Fruit fly (Drosophila melanogaster) whole organism, larva: ENCODE measurements around the gene CG14511.

ENCODE experiments used
- noc ChIP-seq: fragments of 200-800 bp; sonication (Bioruptor generic); optimal IDR thresholded peaks from 3 replicates; lab custom pipeline; 2019; ENCODE audit warnings: missing biosample characterization, mild to moderate bottlenecking, missing genetic modification characterization, moderate library complexity

Gene CG14511

dm6 chr3R:29130902-29131621, 15.6 kb downstream of the CG14511 start, which contains the start of the genes dgt6 and Vha100-1:
Gene dgt6 (minus strand): TSS chr3R:29130972.
Gene Vha100-1 (plus strand): TSS chr3R:29131193.
- peak; percentile 16 for TF ChIP-seq noc (tag; lab: Kevin White, UChicago)

- peak; percentile 57 for TF ChIP-seq noc (tag; lab: Kevin White, UChicago)
These were observed 22.6 kb downstream of the CG14511 start for dm6 chr3R:29124128-29124527.

dm6 chr3R:29122817-29123611, 23.7 kb downstream of the CG14511 start, which contains the start of the genes yem and Ctl2:
Gene yem (minus strand): TSS chr3R:29122879.
Gene Ctl2 (plus strand): TSS chr3R:29123370.
- peak; percentile 63 for TF ChIP-seq noc (tag; lab: Kevin White, UChicago)

- TF ChIP-seq noc (tag; lab: Kevin White, UChicago), result peak; percentile 2
These were observed 30.4 kb downstream of the CG14511 start, which contains the start of gene Atg14 for dm6 chr3R:29116167-29116725. Gene Atg14 (plus strand): TSS chr3R:29116391.

- no peak for TF ChIP-seq noc (tag; lab: Kevin White, UChicago)
These were observed 33.3 kb downstream of the CG14511 start for dm6 chr3R:29113392-29113791.

- TF ChIP-seq noc (tag; lab: Kevin White, UChicago), result peak; percentile 60
These were observed 34.1 kb downstream of the CG14511 start, which contains the start of the genes alpha-Man-Ib and Pdhb for dm6 chr3R:29112398-29113150. Gene alpha-Man-Ib (minus strand): TSS chr3R:29112822. Gene Pdhb (plus strand): TSS chr3R:29113071.

- peak; percentile 82 for TF ChIP-seq noc (tag; lab: Kevin White, UChicago)
These were observed 34.9 kb downstream of the CG14511 start for dm6 chr3R:29111795-29112194.

dm6 chr3R:29103227-29103626, 43.5 kb downstream of the CG14511 start:
- no peak for TF ChIP-seq noc (tag; lab: Kevin White, UChicago)

dm6 chr3R:29098022-29098421, 48.7 kb downstream of the CG14511 start:
- no peak for TF ChIP-seq noc (tag; lab: Kevin White, UChicago)

dm6 chr3R:29096009-29096443, 50.7 kb downstream of the CG14511 start:
- TF ChIP-seq noc (tag; lab: Kevin White, UChicago), result no peak
